5 worm cellular contexts compared by ENCODE assay signal in genomic region chrII:773830-774229, ce11.
TF ChIP-seq lines count a peak whose summit lies in the region.

No protein-coding gene starts in this region.

TF ChIP-seq in whole organism, L1 larva, 84 proteins besides CTCF, POLR2A, EP300 and RAD21:
- TF ChIP-seq fkh-10 (GFP tag; optimal IDR thresholded peaks at IDR 0.05; lab: Kevin White, UChicago) (peak; percentile 34), aly-2 (tag; optimal IDR thresholded peaks at IDR 0.05; lab: Kevin White, UChicago) (no peak), blmp-1 (tag; optimal IDR thresholded peaks at IDR 0.05; lab: Kevin White, UChicago) (no peak), ceh-8 (GFP tag; optimal IDR thresholded peaks at IDR 0.05; lab: Kevin White, UChicago) (no peak), zip-4 (GFP tag; optimal IDR thresholded peaks at IDR 0.05; lab: Kevin White, UChicago) (no peak), egl-13 (tag; optimal IDR thresholded peaks at IDR 0.05; lab: Kevin White, UChicago) (no peak)

TF ChIP-seq in whole organism, L3 larva, 47 proteins besides CTCF, POLR2A, EP300 and RAD21:
- TF ChIP-seq eor-1 (tag; optimal IDR thresholded peaks at IDR 0.05; lab: Kevin White, UChicago) (no peak), nhr-76 (tag; optimal IDR thresholded peaks at IDR 0.05; lab: Kevin White, UChicago) (no peak), elt-2 (tag; optimal IDR thresholded peaks at IDR 0.05; lab: Kevin White, UChicago) (no peak), fkh-2 (tag; optimal IDR thresholded peaks at IDR 0.05; lab: Kevin White, UChicago) (no peak), fkh-10 (GFP tag; optimal IDR thresholded peaks at IDR 0.05; lab: Kevin White, UChicago) (peak; percentile 61)

TF ChIP-seq in whole organism, L4 larva, 104 proteins besides CTCF, POLR2A, EP300 and RAD21:
- peak; percentile 81 for TF ChIP-seq fkh-10 (GFP tag; optimal IDR thresholded peaks at IDR 0.05; lab: Kevin White, UChicago)
- no peak for TF ChIP-seq Y75B8A.6 (GFP tag; IDR thresholded peaks at IDR 0.05; lab: Robert Waterston, UW)

TF ChIP-seq in whole organism, late embryonic, 69 proteins besides CTCF, POLR2A, EP300 and RAD21:
- TF ChIP-seq hlh-30 (tag; optimal IDR thresholded peaks at IDR 0.05; lab: Kevin White, UChicago; ENCODE audit: insufficient read depth) (no peak), unc-42 (tag; optimal IDR thresholded peaks at IDR 0.05; lab: Kevin White, UChicago) (peak; percentile 35)

TF ChIP-seq in whole organism, mixed stage, embryonic, 35 proteins besides CTCF, POLR2A, EP300 and RAD21:
- TF ChIP-seq mab-5 (tag; optimal IDR thresholded peaks at IDR 0.05; lab: Kevin White, UChicago) (no peak), zip-8 (tag; optimal IDR thresholded peaks at IDR 0.05; lab: Kevin White, UChicago) (no peak), lsy-2 (tag; optimal IDR thresholded peaks at IDR 0.05; lab: Kevin White, UChicago) (no peak), snpc-4 (tag; optimal IDR thresholded peaks at IDR 0.05; lab: Kevin White, UChicago) (no peak), ces-1 (GFP tag; optimal IDR thresholded peaks at IDR 0.05; lab: Kevin White, UChicago) (peak; percentile 9), unc-39 (tag; optimal IDR thresholded peaks at IDR 0.05; lab: Kevin White, UChicago) (no peak)

Comparison
In these comparisons a context has a peak if more than half of its experiments do, and no peak if none do; other contexts are left out.
1. Of the 29 proteins assayed by ChIP-seq in both whole organism, L4 larva and whole organism, L1 larva: peak only in whole organism, L4 larva: none; only in whole organism, L1 larva: none; in both: fkh-10; in neither: 28.